Fruit fly (Drosophila melanogaster) S2 (cell line): ENCODE measurements around the gene CG14402.

ENCODE experiments used
- CG8478 ChIP-seq: fragments of >200 bp; optimal IDR thresholded peaks from 2 replicates; lab custom pipeline; 2018
- CTCF ChIP-seq, 2 experiments: fragments of >200 bp; optimal IDR thresholded peaks; 2 replicates each; lab custom pipeline; 2018

- TF ChIP-seq CG8478 = no peak
- no peak for TF ChIP-seq CTCF (optimal IDR thresholded peaks at IDR 0.05; lab: Kevin White, UChicago)
Observed at dm6 chr2L:20806619-20807018, 42.5 kb upstream of the CG14402 start.
